Worm (Caenorhabditis elegans) whole organism, mixed stage, embryonic: ENCODE measurements around the gene str-115.

Experiments used
- M03D4.4 ChIP-seq: sonication (generic microtip); optimal IDR thresholded peaks from 2 replicates; lab custom pipeline; 2017; ENCODE audit warnings: mild to moderate bottlenecking, missing genetic modification characterization, missing compliant biosample characterization
- bed-3 ChIP-seq: fragments of 200-800 bp; sonication (Bioruptor generic); optimal IDR thresholded peaks from 3 replicates; lab custom pipeline; 2018; ENCODE audit warnings: mild to moderate bottlenecking, missing genetic modification characterization, moderate library complexity, missing compliant biosample characterization
- blmp-1 ChIP-seq: fragments of 150-350 bp; optimal IDR thresholded peaks from 2 replicates; lab custom pipeline; 2014; ENCODE audit warnings: missing biosample characterization, missing genetic modification characterization
- ceh-39 ChIP-seq: fragments of 150-350 bp; optimal IDR thresholded peaks from 2 replicates; lab custom pipeline; 2014; ENCODE audit warnings: missing biosample characterization, missing genetic modification characterization
- ceh-43 ChIP-seq: fragments of 200-800 bp; sonication (Bioruptor generic); optimal IDR thresholded peaks from 2 replicates; lab custom pipeline; 2018; ENCODE audit warnings: mild to moderate bottlenecking, missing genetic modification characterization, moderate library complexity, missing compliant biosample characterization
- ceh-83 ChIP-seq: fragments of 200-800 bp; sonication (Bioruptor generic); optimal IDR thresholded peaks from 2 replicates; lab custom pipeline; 2018; ENCODE audit warnings: mild to moderate bottlenecking, missing genetic modification characterization, missing compliant biosample characterization
- ces-1 ChIP-seq: fragments of 150-350 bp; optimal IDR thresholded peaks from 2 replicates; lab custom pipeline; 2014; ENCODE audit warnings: missing biosample characterization, missing genetic modification reagents, missing genetic modification characterization
- cnd-1 ChIP-seq: fragments of 200-800 bp; sonication (Bioruptor generic); optimal IDR thresholded peaks from 2 replicates; lab custom pipeline; 2018; ENCODE audit warnings: mild to moderate bottlenecking, missing genetic modification characterization, missing compliant biosample characterization
- drap-1 ChIP-seq: fragments of 200-800 bp; sonication (Bioruptor generic); optimal IDR thresholded peaks from 3 replicates; lab custom pipeline; 2018; ENCODE audit warnings: mild to moderate bottlenecking, missing genetic modification characterization, missing compliant biosample characterization
- elt-1 ChIP-seq: sonication (generic microtip); optimal IDR thresholded peaks from 2 replicates; lab custom pipeline; 2017; ENCODE audit warnings: missing genetic modification characterization, mild to moderate bottlenecking, missing compliant biosample characterization, antibody characterized with exemption, moderate library complexity, borderline replicate concordance; ENCODE audit not compliant: insufficient read depth
- elt-3 ChIP-seq: fragments of 150-350 bp; optimal IDR thresholded peaks from 2 replicates; lab custom pipeline; 2014; ENCODE audit warnings: missing biosample characterization, missing genetic modification characterization
- flh-1 ChIP-seq: fragments of 200-800 bp; sonication (Bioruptor generic); optimal IDR thresholded peaks from 2 replicates; lab custom pipeline; 2018; ENCODE audit warnings: mild to moderate bottlenecking, missing genetic modification characterization, moderate library complexity, missing compliant biosample characterization
- ham-2 ChIP-seq: fragments of 200-800 bp; sonication (Bioruptor generic); optimal IDR thresholded peaks from 2 replicates; lab custom pipeline; 2018; ENCODE audit warnings: mild to moderate bottlenecking, missing genetic modification characterization, missing compliant biosample characterization
- hlh-1 ChIP-seq: fragments of 150-350 bp; optimal IDR thresholded peaks from 2 replicates; lab custom pipeline; 2014; ENCODE audit warnings: missing biosample characterization, missing genetic modification reagents, missing genetic modification characterization
- lin-13 ChIP-seq: fragments of 150-350 bp; optimal IDR thresholded peaks from 2 replicates; lab custom pipeline; 2014; ENCODE audit warnings: missing biosample characterization, missing genetic modification characterization
- lin-32 ChIP-seq: fragments of 200-800 bp; sonication (Bioruptor generic); optimal IDR thresholded peaks from 2 replicates; lab custom pipeline; 2018; ENCODE audit warnings: mild to moderate bottlenecking, missing genetic modification characterization, missing compliant biosample characterization
- lsy-2 ChIP-seq: fragments of 150-350 bp; optimal IDR thresholded peaks from 2 replicates; lab custom pipeline; 2014; ENCODE audit warnings: missing biosample characterization, missing genetic modification characterization
- mab-5 ChIP-seq: fragments of 150-350 bp; optimal IDR thresholded peaks from 2 replicates; lab custom pipeline; 2014; ENCODE audit warnings: missing biosample characterization, missing genetic modification characterization
- mep-1 ChIP-seq: fragments of 150-350 bp; optimal IDR thresholded peaks from 2 replicates; lab custom pipeline; 2017; ENCODE audit warnings: missing biosample characterization, missing genetic modification reagents, missing genetic modification characterization, inconsistent platforms
- mls-2 ChIP-seq: sonication (generic microtip); optimal IDR thresholded peaks from 2 replicates; lab custom pipeline; 2016; ENCODE audit warnings: mild to moderate bottlenecking, missing genetic modification characterization, moderate library complexity, missing compliant biosample characterization
- nhr-12 ChIP-seq: fragments of 150-350 bp; optimal IDR thresholded peaks from 2 replicates; lab custom pipeline; 2014; ENCODE audit warnings: missing biosample characterization, missing genetic modification characterization
- nhr-2 ChIP-seq: fragments of 150-350 bp; optimal IDR thresholded peaks from 2 replicates; lab custom pipeline; 2014; ENCODE audit warnings: missing biosample characterization, missing genetic modification characterization
- nhr-237 ChIP-seq: fragments of 150-350 bp; optimal IDR thresholded peaks from 2 replicates; lab custom pipeline; 2014; ENCODE audit warnings: missing biosample characterization, missing genetic modification characterization
- nhr-28 ChIP-seq: fragments of 150-350 bp; optimal IDR thresholded peaks from 2 replicates; lab custom pipeline; 2014; ENCODE audit warnings: missing biosample characterization, missing genetic modification characterization
- nhr-76 ChIP-seq: sonication (generic microtip); optimal IDR thresholded peaks from 2 replicates; lab custom pipeline; 2017; ENCODE audit warnings: missing biosample characterization, missing genetic modification characterization
- pha-4 ChIP-seq: fragments of 150-350 bp; optimal IDR thresholded peaks from 2 replicates; lab custom pipeline; 2018; ENCODE audit warnings: missing biosample characterization, missing genetic modification reagents, missing genetic modification characterization
- sem-2 ChIP-seq: fragments of 200-800 bp; sonication (Bioruptor generic); optimal IDR thresholded peaks from 2 replicates; lab custom pipeline; 2018; ENCODE audit warnings: mild to moderate bottlenecking, missing genetic modification characterization, missing compliant biosample characterization
- snpc-4 ChIP-seq: fragments of 150-350 bp; optimal IDR thresholded peaks from 2 replicates; lab custom pipeline; 2014; ENCODE audit warnings: missing biosample characterization, missing genetic modification characterization
- sptf-1 ChIP-seq: sonication (generic microtip); optimal IDR thresholded peaks from 2 replicates; lab custom pipeline; 2017; ENCODE audit warnings: mild to moderate bottlenecking, missing genetic modification characterization, moderate library complexity, missing compliant biosample characterization
- tbx-8 ChIP-seq: fragments of 200-800 bp; sonication (Bioruptor generic); optimal IDR thresholded peaks from 2 replicates; lab custom pipeline; 2018; ENCODE audit warnings: mild to moderate bottlenecking, missing genetic modification characterization, moderate library complexity, missing compliant biosample characterization
- unc-120 ChIP-seq: sonication (generic microtip); optimal IDR thresholded peaks from 2 replicates; lab custom pipeline; 2017; ENCODE audit warnings: missing genetic modification characterization, missing compliant biosample characterization; ENCODE audit not compliant: poor library complexity, severe bottlenecking
- unc-39 ChIP-seq: fragments of 150-350 bp; optimal IDR thresholded peaks from 2 replicates; lab custom pipeline; 2014; ENCODE audit warnings: missing biosample characterization, missing genetic modification characterization
- unc-62 ChIP-seq: fragments of 150-350 bp; optimal IDR thresholded peaks from 2 replicates; lab custom pipeline; 2014; ENCODE audit warnings: missing biosample characterization, missing genetic modification reagents, missing genetic modification characterization
- zip-8 ChIP-seq: fragments of 150-350 bp; optimal IDR thresholded peaks from 2 replicates; lab custom pipeline; 2014; ENCODE audit warnings: missing biosample characterization, missing genetic modification characterization
- ztf-11 ChIP-seq: fragments of 150-350 bp; optimal IDR thresholded peaks from 2 replicates; lab custom pipeline; 2014; ENCODE audit warnings: missing biosample characterization, missing genetic modification characterization

Gene str-115

DNA sequence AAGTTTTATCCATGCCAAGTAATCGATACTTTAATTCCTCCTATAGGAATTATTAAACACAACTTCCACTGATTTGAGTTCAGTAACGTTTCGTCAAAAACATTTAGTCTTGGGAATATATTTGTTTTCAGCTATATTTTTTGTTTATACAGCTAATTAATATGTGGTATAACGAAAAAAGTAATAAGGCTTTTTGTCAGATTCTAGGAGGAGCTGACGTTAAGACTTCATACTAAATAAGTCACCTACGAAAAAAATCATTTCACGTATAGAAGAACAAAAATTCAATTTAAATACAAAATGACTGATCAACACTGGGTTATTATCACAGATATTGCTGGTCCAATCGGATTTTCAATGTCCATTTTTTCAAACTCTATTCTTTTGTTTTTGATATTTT, at the start of gene str-115:
Gene str-115, plus strand, starts transcription at position 301 of the 400 bp plus-strand sequence.
- TF ChIP-seq lin-32 (GFP tag; lab: Kevin White, UChicago) (no peak), flh-1 (no peak), nhr-237 (no peak), nhr-28 (tag; lab: Kevin White, UChicago) (no peak), lsy-2 (no peak)

DNA sequence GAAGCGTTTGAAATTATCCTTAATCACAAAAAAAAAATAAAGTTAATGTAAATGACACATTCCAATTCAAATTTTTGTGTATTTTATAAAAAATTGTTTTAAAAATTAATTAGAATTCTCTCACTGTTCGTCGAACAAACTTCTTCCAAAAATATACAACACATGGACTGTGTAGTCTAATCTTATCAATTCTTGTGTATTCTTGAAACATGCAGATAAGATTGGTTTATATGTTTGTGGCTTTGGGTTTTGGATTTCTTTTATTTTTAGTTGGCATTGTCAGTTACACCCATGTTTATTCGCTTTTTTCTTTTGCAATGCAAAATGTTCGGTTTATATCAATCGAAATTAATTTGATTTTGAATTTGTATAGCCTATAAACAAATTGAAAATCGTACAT, 48.5 kb upstream of the str-115 start:
- TF ChIP-seq lsy-2 (no peak), ceh-39 (tag; lab: Kevin White, UChicago) (no peak), nhr-2 (tag; lab: Kevin White, UChicago) (no peak)

DNA sequence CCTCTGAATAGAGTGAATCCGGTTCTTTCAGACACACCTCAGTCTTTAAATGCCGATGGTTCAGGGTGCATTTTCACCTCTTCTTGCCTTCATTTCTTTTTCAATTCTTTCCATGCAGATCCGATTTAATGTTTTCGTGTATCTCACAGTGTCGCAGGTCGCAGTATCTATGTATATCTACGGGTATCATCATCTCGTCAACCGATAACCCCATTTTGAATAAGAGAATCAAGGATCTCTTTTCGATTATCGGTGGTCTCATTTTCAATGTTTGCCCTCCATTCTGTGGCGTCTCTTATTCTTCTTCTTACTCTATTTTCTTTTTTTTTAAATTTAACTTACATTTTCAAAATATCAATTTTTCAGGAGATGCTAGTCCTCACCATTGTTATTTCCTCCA, 48.0 kb upstream of the str-115 start, which contains the start of gene T19B10.2:
Gene T19B10.2, plus strand, starts transcription at position 367 of the 400 bp plus-strand sequence.
- no peak for TF ChIP-seq lin-13
- peak; percentile 83 for TF ChIP-seq elt-1 (tag; lab: Kevin White, UChicago)

DNA sequence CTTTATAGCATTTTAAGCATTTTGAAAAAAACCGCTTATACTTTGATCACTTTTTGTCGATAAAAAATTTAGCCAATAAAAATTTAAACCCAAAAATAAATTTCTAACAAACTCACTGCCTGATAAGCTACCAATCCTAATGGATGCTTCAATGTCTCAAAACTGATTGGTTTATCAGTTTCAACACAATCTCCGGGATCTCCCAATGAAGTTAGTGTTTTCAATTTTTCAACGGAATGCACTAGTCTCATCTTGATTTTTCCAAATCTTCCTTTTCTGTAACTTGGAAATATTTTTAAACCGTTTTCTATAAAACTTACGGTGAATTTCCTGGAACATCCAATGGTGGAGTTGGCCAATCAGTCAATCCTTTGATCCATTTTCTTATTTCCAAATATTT, 45.2 kb upstream of the str-115 start:
- TF ChIP-seq unc-39 (tag; lab: Kevin White, UChicago) (no peak), nhr-2 (tag; lab: Kevin White, UChicago) (no peak), nhr-76 (tag; lab: Kevin White, UChicago) (no peak), ceh-83 (GFP tag; lab: Kevin White, UChicago) (no peak), lin-13 (no peak), nhr-237 (no peak), zip-8 (tag; lab: Kevin White, UChicago) (no peak), cnd-1 (tag; lab: Kevin White, UChicago) (no peak), drap-1 (GFP tag; lab: Kevin White, UChicago) (no peak), pha-4 (tag; lab: Kevin White, UChicago) (no peak), elt-1 (tag; lab: Kevin White, UChicago) (no peak), hlh-1 (no peak), blmp-1 (tag; lab: Kevin White, UChicago) (no peak), unc-120 (no peak), sem-2 (GFP tag; lab: Kevin White, UChicago) (no peak), tbx-8 (GFP tag; lab: Kevin White, UChicago) (no peak), flh-1 (no peak), ces-1 (GFP tag; lab: Kevin White, UChicago) (no peak), M03D4.4 (tag; lab: Kevin White, UChicago) (no peak)

DNA sequence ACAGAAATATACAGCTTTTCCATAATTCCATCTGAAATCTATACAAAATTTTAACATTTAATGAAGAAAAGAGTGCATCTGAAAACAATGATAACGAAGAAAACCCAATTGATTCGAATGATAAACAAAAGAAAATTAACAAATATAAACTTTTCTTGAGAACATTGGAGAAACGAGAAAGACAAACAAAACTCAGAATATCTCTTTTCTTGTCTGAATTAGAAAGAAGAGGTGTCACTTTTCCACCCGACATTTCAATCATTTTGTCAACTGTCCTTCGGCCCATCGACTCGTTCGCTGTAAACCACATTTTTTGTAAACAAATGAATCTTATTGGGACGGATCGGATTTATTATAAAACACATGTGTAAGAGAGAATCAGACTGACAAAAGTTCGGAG, 42.9 kb upstream of the str-115 start, which contains the start of gene bgal-1:
Gene bgal-1, minus strand, starts transcription at position 38 of the 400 bp plus-strand sequence.
- TF ChIP-seq unc-62 (GFP tag; lab: Kevin White, UChicago) (peak; percentile 84), hlh-1 (peak; percentile 68), sem-2 (GFP tag; lab: Kevin White, UChicago) (no peak), drap-1 (GFP tag; lab: Kevin White, UChicago) (no peak), unc-120 (no peak)

DNA sequence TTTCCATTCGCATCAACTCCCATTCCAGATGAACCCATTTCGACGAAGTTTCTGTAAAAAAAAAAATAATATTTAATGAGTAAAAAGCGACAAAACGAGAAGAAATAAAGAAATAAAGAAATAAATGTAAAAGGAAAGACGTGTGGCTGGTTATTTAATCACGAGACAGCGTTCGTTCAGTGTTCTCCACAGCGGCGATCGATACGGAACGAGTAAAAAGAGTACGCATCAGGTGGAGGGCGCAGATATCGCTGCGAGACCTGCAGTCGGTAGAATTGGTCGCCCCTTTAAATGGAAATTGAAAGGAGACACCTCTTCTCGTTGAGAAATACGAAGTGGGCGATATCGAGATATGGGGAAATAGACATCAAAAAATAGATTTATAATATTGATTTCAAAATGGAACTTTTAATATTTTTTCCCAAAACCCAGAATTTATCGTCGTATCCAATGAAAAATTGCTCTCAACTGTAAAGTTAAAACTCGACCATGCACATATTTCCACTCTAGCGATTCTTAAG, 40.2 kb upstream of the str-115 start, which contains the start of gene pqn-70:
Gene pqn-70, minus strand, starts transcription at position 51 of the 521 bp plus-strand sequence.
- TF ChIP-seq flh-1: no peak
- no peak for TF ChIP-seq ceh-43 (GFP tag; lab: Kevin White, UChicago)
- TF ChIP-seq ztf-11: no peak
- peak; percentile 92 for TF ChIP-seq ceh-39 (tag; lab: Kevin White, UChicago)
- TF ChIP-seq elt-1 (tag; lab: Kevin White, UChicago): no peak
- TF ChIP-seq lin-32 (GFP tag; lab: Kevin White, UChicago): no peak
- TF ChIP-seq nhr-237: peak; percentile 5
- no peak for TF ChIP-seq nhr-28 (tag; lab: Kevin White, UChicago)
- peak; percentile 50 for TF ChIP-seq lsy-2
- no peak for TF ChIP-seq ham-2 (GFP tag; lab: Kevin White, UChicago)
- no peak for TF ChIP-seq sptf-1 (tag; lab: Kevin White, UChicago)
- TF ChIP-seq bed-3 (GFP tag; lab: Kevin White, UChicago): no peak
- peak; percentile 44 for TF ChIP-seq pha-4 (tag; lab: Kevin White, UChicago)
- peak; percentile 62 for TF ChIP-seq ceh-83 (GFP tag; lab: Kevin White, UChicago)
- TF ChIP-seq tbx-8 (GFP tag; lab: Kevin White, UChicago): no peak
- no peak for TF ChIP-seq blmp-1 (tag; lab: Kevin White, UChicago)
- TF ChIP-seq drap-1 (GFP tag; lab: Kevin White, UChicago): peak; percentile 28
- no peak for TF ChIP-seq nhr-76 (tag; lab: Kevin White, UChicago)
- no peak for TF ChIP-seq hlh-1
- peak; percentile 26 for TF ChIP-seq M03D4.4 (tag; lab: Kevin White, UChicago)
- TF ChIP-seq elt-3: peak; percentile 1
- TF ChIP-seq snpc-4 (tag; lab: Kevin White, UChicago): no peak
- TF ChIP-seq zip-8 (tag; lab: Kevin White, UChicago): no peak
- no peak for TF ChIP-seq unc-39 (tag; lab: Kevin White, UChicago)
- peak; percentile 98 for TF ChIP-seq unc-120
- TF ChIP-seq lin-13: peak; percentile 66
- TF ChIP-seq mep-1 (tag; lab: Kevin White, UChicago): peak; percentile 91
- TF ChIP-seq cnd-1 (tag; lab: Kevin White, UChicago): no peak
- TF ChIP-seq mab-5: no peak
- TF ChIP-seq unc-62 (GFP tag; lab: Kevin White, UChicago): no peak
- TF ChIP-seq nhr-2 (tag; lab: Kevin White, UChicago): peak; percentile 5
- peak; percentile 8 for TF ChIP-seq nhr-12 (tag; lab: Kevin White, UChicago)
- TF ChIP-seq ces-1 (GFP tag; lab: Kevin White, UChicago): peak; percentile 86
- TF ChIP-seq sem-2 (GFP tag; lab: Kevin White, UChicago): no peak
- peak; percentile 25 for TF ChIP-seq mls-2 (tag; lab: Kevin White, UChicago)
